Worm (Caenorhabditis elegans) whole organism, L1 larva: Measurements from ENCODE around the gene C07B5.6.
A peak's percentile ranks its signal among the peaks of the same experiment; 100 is the strongest.

Experiments used
- ceh-8 ChIP-seq: fragments of 200-800 bp; sonication (Bioruptor generic); optimal IDR thresholded peaks from 2 replicates; lab custom pipeline; 2018; ENCODE audit warnings: mild to moderate bottlenecking, missing genetic modification characterization, moderate library complexity, missing compliant biosample characterization
- ets-5 ChIP-seq: fragments of 200-800 bp; sonication (Bioruptor generic); IDR thresholded peaks from 2 replicates; pipeline ENCODE4 v1.3.6; 2022; ENCODE audit warnings: missing genetic modification characterization, missing compliant biosample characterization
- lin-14 ChIP-seq: fragments of 200-800 bp; sonication (Bioruptor generic); optimal IDR thresholded peaks from 2 replicates; lab custom pipeline; 2018; ENCODE audit warnings: mild to moderate bottlenecking, missing genetic modification characterization, moderate library complexity, missing compliant biosample characterization
- lin-39 ChIP-seq: fragments of 150-350 bp; optimal IDR thresholded peaks from 2 replicates; lab custom pipeline; 2014; ENCODE audit warnings: missing biosample characterization, missing genetic modification reagents, missing genetic modification characterization
- nhr-12 ChIP-seq: sonication (generic microtip); optimal IDR thresholded peaks from 2 replicates; lab custom pipeline; 2017; ENCODE audit warnings: missing biosample characterization, missing genetic modification characterization
- sox-4 ChIP-seq: sonication (generic microtip); optimal IDR thresholded peaks from 2 replicates; lab custom pipeline; 2016; ENCODE audit warnings: missing genetic modification characterization, missing compliant biosample characterization
- unc-62 ChIP-seq: fragments of 150-350 bp; optimal IDR thresholded peaks from 2 replicates; lab custom pipeline; 2014; ENCODE audit warnings: missing biosample characterization, missing genetic modification reagents, missing genetic modification characterization

ce11 chrX:9552404-9552803 lies 33.6 kb downstream of the C07B5.6 start:
- no peak for TF ChIP-seq nhr-12
- no peak for TF ChIP-seq ceh-8 (GFP tag; lab: Kevin White, UChicago)
- no peak for TF ChIP-seq sox-4 (tag; lab: Kevin White, UChicago)
- no peak for TF ChIP-seq unc-62 (GFP tag; lab: Kevin White, UChicago)
- no peak for TF ChIP-seq ets-5 (GFP tag; lab: Robert Waterston, UW)
- TF ChIP-seq lin-14 (GFP tag; lab: Kevin White, UChicago): peak; percentile 77
- no peak for TF ChIP-seq lin-39 (tag; lab: Kevin White, UChicago)
